Fruit fly (Drosophila melanogaster): ENCODE data around the gene CG9121.
A peak's percentile ranks its signal among the peaks of the same experiment; 100 is the strongest.

CG9121 gene

dm6 chr2L:5009306-5010030 is 41.4 kb downstream of the CG9121 start, which contains the start of gene Rtnl1 (continued):
- TF ChIP-seq Eip78C (GFP tag): peak; percentile 79
- TF ChIP-seq CG1621 (tag; optimal IDR thresholded peaks at IDR 0.05): peak; percentile 2
- peak; percentile 30 for TF ChIP-seq vri (GFP tag; optimal IDR thresholded peaks at IDR 0.05)
- TF ChIP-seq Blimp-1 (GFP tag; optimal IDR thresholded peaks at IDR 0.05): no peak

DNA sequence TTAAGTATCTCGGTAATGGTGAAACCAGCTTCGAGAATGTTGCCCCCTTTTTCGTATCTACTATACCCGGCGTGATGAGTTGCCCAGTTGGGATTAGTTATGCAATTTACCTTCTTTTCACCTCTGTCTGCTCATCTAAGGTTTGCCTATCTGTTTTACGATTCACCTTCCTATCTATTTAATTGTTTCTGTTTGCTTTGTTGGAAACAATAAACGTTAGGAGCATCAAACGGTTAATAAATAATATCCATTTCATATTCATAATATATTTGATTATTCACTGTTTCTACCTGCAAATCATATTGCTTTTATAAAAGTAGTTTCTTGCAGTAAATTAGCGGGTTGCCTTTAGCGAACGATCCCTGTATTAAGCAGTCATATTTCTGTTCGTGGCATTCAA is 43.6 kb downstream of the CG9121 start:
- TF ChIP-seq Ets96B (tag; optimal IDR thresholded peaks at IDR 0.05) (no peak), pdm3 (GFP tag; optimal IDR thresholded peaks at IDR 0.05) (peak; percentile 24), dsx (GFP tag; optimal IDR thresholded peaks at IDR 0.05; ENCODE audit: poor library complexity, severe bottlenecking) (no peak), CG32006 (GFP tag; optimal IDR thresholded peaks at IDR 0.05) (peak; percentile 7), OdsH (GFP tag; optimal IDR thresholded peaks at IDR 0.05) (peak; percentile 9), eg (GFP tag; IDR thresholded peaks at IDR 0.05) (0 out of 3 replicates have a peak, but pooled peaks have one; percentile 11), CG11294 (GFP tag; IDR thresholded peaks at IDR 0.05) (no peak), Eip78C (GFP tag) (peak; percentile 69), CG8632 (GFP tag; optimal IDR thresholded peaks at IDR 0.05) (no peak), CG3919 (GFP tag; optimal IDR thresholded peaks at IDR 0.05) (peak; percentile 16), CG10669 (GFP tag; optimal IDR thresholded peaks at IDR 0.05) (no peak), fkh (GFP tag; optimal IDR thresholded peaks at IDR 0.05) (peak; percentile 8), esn (GFP tag; optimal IDR thresholded peaks at IDR 0.05) (peak; percentile 9), CG6163 (GFP tag; IDR thresholded peaks at IDR 0.05) (peak; percentile 20; the same call in 1 of the 3 replicates), Hr39 (GFP tag; optimal IDR thresholded peaks at IDR 0.05) (no peak), vri (GFP tag; optimal IDR thresholded peaks at IDR 0.05) (peak; percentile 52), salr (GFP tag; optimal IDR thresholded peaks at IDR 0.05) (no peak), lz (GFP tag; optimal IDR thresholded peaks at IDR 0.05) (no peak), CG15336 (GFP tag; IDR thresholded peaks at IDR 0.05) (0 out of 2 replicates have a peak, but pooled peaks have one; percentile 15)

DNA sequence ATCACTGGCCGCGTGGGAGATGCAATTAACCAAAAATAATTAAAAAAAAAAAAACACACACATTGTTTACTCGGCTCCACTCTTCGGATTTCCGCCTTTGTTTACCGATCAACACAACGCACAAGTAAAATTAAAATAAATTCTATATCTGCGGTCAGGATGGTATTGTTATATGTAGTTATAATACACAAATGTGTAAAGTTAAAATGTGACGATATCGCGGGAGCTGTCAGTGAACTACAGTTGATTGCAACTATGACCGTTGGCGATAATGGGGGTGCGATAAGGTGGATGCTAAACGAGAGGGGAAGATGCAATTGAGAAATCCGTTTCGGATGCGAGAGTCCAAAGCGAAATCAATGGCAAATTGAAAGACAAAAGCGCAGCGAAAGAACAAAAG is 44.5 kb downstream of the CG9121 start:
- TF ChIP-seq vri (GFP tag; optimal IDR thresholded peaks at IDR 0.05) (peak; percentile 10), CG6276 (GFP tag; optimal IDR thresholded peaks at IDR 0.05) (no peak), CG11902 (GFP tag; optimal IDR thresholded peaks at IDR 0.05) (no peak), svp (GFP tag) (peak; percentile 70), Eip78C (GFP tag) (peak; percentile 70), fkh (GFP tag; optimal IDR thresholded peaks at IDR 0.05) (no peak), CG8319 (GFP tag; optimal IDR thresholded peaks at IDR 0.05) (no peak), CG31627 (GFP tag; optimal IDR thresholded peaks at IDR 0.05) (no peak), spab (GFP tag; optimal IDR thresholded peaks at IDR 0.05) (no peak), Smox (GFP tag; optimal IDR thresholded peaks at IDR 0.05) (no peak), CG34406 (GFP tag; optimal IDR thresholded peaks at IDR 0.05) (no peak), achi (GFP tag; optimal IDR thresholded peaks at IDR 0.05) (no peak), CG11762 (GFP tag; optimal IDR thresholded peaks at IDR 0.05; ENCODE audit: insufficient read depth) (no peak), CG6854 (GFP tag; optimal IDR thresholded peaks at IDR 0.05) (no peak)

- no peak for TF ChIP-seq CG11902 (GFP tag; optimal IDR thresholded peaks at IDR 0.05)
- TF ChIP-seq Blimp-1 (GFP tag; optimal IDR thresholded peaks at IDR 0.05): no peak
- no peak for TF ChIP-seq CG11762 (GFP tag; optimal IDR thresholded peaks at IDR 0.05; ENCODE audit: insufficient read depth)
- TF ChIP-seq Smox (GFP tag; optimal IDR thresholded peaks at IDR 0.05): no peak
- no peak for TF ChIP-seq eg (GFP tag; IDR thresholded peaks at IDR 0.05)
- TF ChIP-seq Eip93F (GFP tag; optimal IDR thresholded peaks at IDR 0.05): no peak
- TF ChIP-seq Sox14 (GFP tag; optimal IDR thresholded peaks at IDR 0.05): no peak
Measured at dm6 chr2L:5005464-5005764, 45.4 kb downstream of the CG9121 start.

Data from whole organism, prepupa.